Worm (Caenorhabditis elegans) whole organism, L2 larva: Measurements from ENCODE around the gene glo-1.

ENCODE experiments used
- C34F6.9 ChIP-seq: fragments of 150-350 bp; optimal IDR thresholded peaks from 2 replicates; lab custom pipeline; 2014; ENCODE audit warnings: missing biosample characterization, missing genetic modification characterization
- F13H6.1 ChIP-seq: sonication (generic microtip); optimal IDR thresholded peaks from 2 replicates; lab custom pipeline; 2016; ENCODE audit warnings: missing genetic modification characterization, missing compliant biosample characterization
- R02D3.7 ChIP-seq: fragments of 150-350 bp; optimal IDR thresholded peaks from 2 replicates; lab custom pipeline; 2014; ENCODE audit warnings: missing biosample characterization, missing genetic modification characterization
- Y55F3AM.14 ChIP-seq: fragments of 200-800 bp; sonication (Bioruptor generic); optimal IDR thresholded peaks from 2 replicates; lab custom pipeline; 2018; ENCODE audit warnings: mild to moderate bottlenecking, missing genetic modification characterization, missing compliant biosample characterization
- ZK546.5 ChIP-seq: sonication (generic microtip); optimal IDR thresholded peaks from 2 replicates; lab custom pipeline; 2017; ENCODE audit warnings: missing biosample characterization, missing genetic modification characterization
- alr-1 ChIP-seq: fragments of 150-350 bp; optimal IDR thresholded peaks from 2 replicates; lab custom pipeline; 2014; ENCODE audit warnings: missing biosample characterization, missing genetic modification characterization
- aly-2 ChIP-seq: fragments of 150-350 bp; optimal IDR thresholded peaks from 2 replicates; lab custom pipeline; 2014; ENCODE audit warnings: missing biosample characterization, missing genetic modification characterization
- ama-1 ChIP-seq: fragments of 150-350 bp; optimal IDR thresholded peaks from 2 replicates; lab custom pipeline; 2018; ENCODE audit warnings: inconsistent platforms
- blmp-1 ChIP-seq: sonication (generic microtip); optimal IDR thresholded peaks from 2 replicates; lab custom pipeline; 2017; ENCODE audit warnings: missing genetic modification characterization, mild to moderate bottlenecking, missing compliant biosample characterization, antibody characterized with exemption, moderate library complexity; ENCODE audit not compliant: insufficient read depth
- ceh-16 ChIP-seq: fragments of 150-350 bp; optimal IDR thresholded peaks from 2 replicates; lab custom pipeline; 2014; ENCODE audit warnings: missing biosample characterization, missing genetic modification characterization
- ceh-82 ChIP-seq: fragments of 150-350 bp; optimal IDR thresholded peaks from 2 replicates; lab custom pipeline; 2014; ENCODE audit warnings: missing biosample characterization, missing genetic modification characterization
- crh-2 ChIP-seq: sonication (generic microtip); optimal IDR thresholded peaks from 2 replicates; lab custom pipeline; 2017; ENCODE audit warnings: missing biosample characterization, missing genetic modification characterization
- dmd-4 ChIP-seq: sonication (generic microtip); optimal IDR thresholded peaks from 2 replicates; lab custom pipeline; 2017; ENCODE audit warnings: missing biosample characterization, missing genetic modification characterization
- egl-27 ChIP-seq: sonication (generic microtip); optimal IDR thresholded peaks from 3 replicates; lab custom pipeline; 2017; ENCODE audit warnings: missing biosample characterization, missing genetic modification reagents, missing genetic modification characterization
- elt-1 ChIP-seq: fragments of 150-350 bp; optimal IDR thresholded peaks from 2 replicates; lab custom pipeline; 2014; ENCODE audit warnings: missing biosample characterization, missing genetic modification characterization
- elt-3 ChIP-seq: sonication (generic microtip); optimal IDR thresholded peaks from 2 replicates; lab custom pipeline; 2017; ENCODE audit warnings: missing biosample characterization, missing genetic modification characterization
- fos-1 ChIP-seq: fragments of 150-350 bp; optimal IDR thresholded peaks from 2 replicates; lab custom pipeline; 2014; ENCODE audit warnings: missing biosample characterization, missing genetic modification characterization
- gmeb-1 ChIP-seq: fragments of 150-350 bp; optimal IDR thresholded peaks from 2 replicates; lab custom pipeline; 2014; ENCODE audit warnings: missing biosample characterization, missing genetic modification characterization
- lin-11 ChIP-seq: fragments of 150-350 bp; sonication (generic microtip); optimal IDR thresholded peaks from 2 replicates; lab custom pipeline; 2014; ENCODE audit warnings: missing biosample characterization, missing genetic modification characterization, inconsistent platforms, mixed read lengths
- lin-13 ChIP-seq: fragments of 150-350 bp; optimal IDR thresholded peaks from 2 replicates; lab custom pipeline; 2014; ENCODE audit warnings: missing biosample characterization, missing genetic modification reagents, missing genetic modification characterization
- lin-39 ChIP-seq: fragments of 150-350 bp; optimal IDR thresholded peaks from 2 replicates; lab custom pipeline; 2014; ENCODE audit warnings: missing biosample characterization, missing genetic modification reagents, missing genetic modification characterization
- lsy-2 ChIP-seq, 2 experiments: fragments of 150-350 bp in 1 of 2; sonication (generic microtip) in 1 of 2; optimal IDR thresholded peaks; 2 replicates each; lab custom pipeline; 2014 to 2017; ENCODE audit warnings: missing biosample characterization in 2 of 2, missing genetic modification characterization in 2 of 2
- mab-5 ChIP-seq: fragments of 150-350 bp; optimal IDR thresholded peaks from 2 replicates; lab custom pipeline; 2014; ENCODE audit warnings: missing biosample characterization, missing genetic modification characterization
- mbf-1 ChIP-seq: sonication (generic microtip); optimal IDR thresholded peaks from 2 replicates; lab custom pipeline; 2017; ENCODE audit warnings: missing biosample characterization, missing genetic modification characterization
- mdl-1 ChIP-seq, 2 experiments: fragments of 150-350 bp in 1 of 2; sonication (generic microtip) in 1 of 2; optimal IDR thresholded peaks; 2 replicates each; lab custom pipeline; 2017; ENCODE audit warnings: missing biosample characterization in 2 of 2, missing genetic modification characterization in 2 of 2
- nhr-10 ChIP-seq: sonication (generic microtip); optimal IDR thresholded peaks from 2 replicates; lab custom pipeline; 2017; ENCODE audit warnings: missing biosample characterization, missing genetic modification characterization
- nhr-11 ChIP-seq: fragments of 150-350 bp; optimal IDR thresholded peaks from 2 replicates; lab custom pipeline; 2014; ENCODE audit warnings: missing biosample characterization, missing genetic modification characterization
- nhr-12 ChIP-seq: fragments of 150-350 bp; optimal IDR thresholded peaks from 2 replicates; lab custom pipeline; 2014; ENCODE audit warnings: missing biosample characterization, missing genetic modification characterization
- nhr-129 ChIP-seq: fragments of 150-350 bp; optimal IDR thresholded peaks from 2 replicates; lab custom pipeline; 2014; ENCODE audit warnings: missing biosample characterization, missing genetic modification characterization
- nhr-21 ChIP-seq: fragments of 150-350 bp; optimal IDR thresholded peaks from 2 replicates; lab custom pipeline; 2014; ENCODE audit warnings: missing biosample characterization, missing genetic modification characterization
- nhr-23 ChIP-seq: fragments of 150-350 bp; optimal IDR thresholded peaks from 2 replicates; lab custom pipeline; 2014; ENCODE audit warnings: missing biosample characterization, missing genetic modification reagents, missing genetic modification characterization
- nhr-237 ChIP-seq: fragments of 150-350 bp; optimal IDR thresholded peaks from 2 replicates; lab custom pipeline; 2014; ENCODE audit warnings: missing biosample characterization, missing genetic modification characterization
- nhr-25 ChIP-seq: fragments of 150-350 bp; sonication (generic microtip); optimal IDR thresholded peaks from 3 replicates; lab custom pipeline; 2014; ENCODE audit warnings: missing biosample characterization, missing genetic modification characterization
- nhr-6 ChIP-seq: fragments of 150-350 bp; optimal IDR thresholded peaks from 2 replicates; lab custom pipeline; 2014; ENCODE audit warnings: missing biosample characterization, missing genetic modification characterization
- nhr-77 ChIP-seq: fragments of 150-350 bp; optimal IDR thresholded peaks from 2 replicates; lab custom pipeline; 2014; ENCODE audit warnings: missing biosample characterization, missing genetic modification characterization
- peb-1 ChIP-seq: fragments of 150-350 bp; optimal IDR thresholded peaks from 2 replicates; lab custom pipeline; 2014; ENCODE audit warnings: missing biosample characterization, missing genetic modification characterization
- sem-4 ChIP-seq: fragments of 150-350 bp; optimal IDR thresholded peaks from 2 replicates; lab custom pipeline; 2014; ENCODE audit warnings: missing biosample characterization, missing genetic modification reagents, missing genetic modification characterization
- skn-1 ChIP-seq: sonication (generic microtip); optimal IDR thresholded peaks from 2 replicates; lab custom pipeline; 2017; ENCODE audit warnings: missing biosample characterization, missing genetic modification characterization
- sma-3 ChIP-seq: sonication (generic microtip); optimal IDR thresholded peaks from 2 replicates; lab custom pipeline; 2016; ENCODE audit warnings: missing genetic modification reagents, missing genetic modification characterization, missing compliant biosample characterization
- sma-9 ChIP-seq, 2 experiments: fragments of 150-350 bp in 1 of 2; sonication (generic microtip) in 1 of 2; optimal IDR thresholded peaks; 2 replicates each; lab custom pipeline; 2014 to 2016; ENCODE audit warnings: missing genetic modification characterization in 2 of 2, mild to moderate bottlenecking in 1 of 2, missing biosample characterization in 1 of 2, missing compliant biosample characterization in 1 of 2, missing genetic modification reagents in 1 of 2, moderate library complexity in 1 of 2
- snpc-4 ChIP-seq: fragments of 150-350 bp; optimal IDR thresholded peaks from 2 replicates; lab custom pipeline; 2014; ENCODE audit warnings: missing biosample characterization, missing genetic modification characterization
- unc-39 ChIP-seq: fragments of 150-350 bp; optimal IDR thresholded peaks from 2 replicates; lab custom pipeline; 2014; ENCODE audit warnings: missing biosample characterization, missing genetic modification characterization
- unc-55 ChIP-seq: fragments of 150-350 bp; sonication (generic microtip); optimal IDR thresholded peaks from 3 replicates; lab custom pipeline; 2014; ENCODE audit warnings: missing biosample characterization, missing genetic modification reagents, missing genetic modification characterization
- unc-62 ChIP-seq: fragments of 150-350 bp; optimal IDR thresholded peaks from 2 replicates; lab custom pipeline; 2014; ENCODE audit warnings: missing biosample characterization, missing genetic modification reagents, missing genetic modification characterization
- zag-1 ChIP-seq: fragments of 150-350 bp; optimal IDR thresholded peaks from 2 replicates; lab custom pipeline; 2014; ENCODE audit warnings: missing biosample characterization, missing genetic modification characterization
- ztf-1 ChIP-seq: fragments of 200-800 bp; sonication (Bioruptor generic); conservative IDR thresholded peaks from 2 replicates; pipeline ENCODE4 v1.3.6; 2022; ENCODE audit warnings: missing genetic modification characterization, missing compliant biosample characterization
- ztf-11 ChIP-seq: sonication (generic microtip); optimal IDR thresholded peaks from 2 replicates; lab custom pipeline; 2017; ENCODE audit warnings: missing biosample characterization, missing genetic modification characterization
- ztf-4 ChIP-seq: fragments of 150-350 bp; optimal IDR thresholded peaks from 2 replicates; lab custom pipeline; 2014; ENCODE audit warnings: missing biosample characterization, missing genetic modification characterization

The glo-1 gene

ce11 chrX:9905840-9906239 is 23.8 kb upstream of the glo-1 start, which contains the start of gene F21G4.5:
TSS of gene F21G4.5 (plus strand) at chrX:9906140.
- TF ChIP-seq unc-62 (no peak), C34F6.9 (no peak), nhr-10 (tag; lab: Kevin White, UChicago) (no peak), elt-1 (tag; lab: Kevin White, UChicago) (no peak), sma-9 (GFP tag; optimal IDR thresholded peaks at IDR 0.05; lab: Kevin White, UChicago) (no peak), sma-9 (tag; optimal IDR thresholded peaks at IDR 0.05; lab: Kevin White, UChicago) (no peak), ama-1 (no peak), ceh-16 (tag; lab: Kevin White, UChicago) (no peak), egl-27 (tag; lab: Kevin White, UChicago) (no peak), sem-4 (no peak), lsy-2 (tag; optimal IDR thresholded peaks at IDR 0.05; lab: Kevin White, UChicago) (no peak), nhr-12 (tag; lab: Kevin White, UChicago) (no peak), fos-1 (tag; lab: Kevin White, UChicago) (no peak), nhr-237 (tag; lab: Kevin White, UChicago) (no peak), zag-1 (tag; lab: Kevin White, UChicago) (no peak), ZK546.5 (tag; lab: Kevin White, UChicago) (no peak)

DNA sequence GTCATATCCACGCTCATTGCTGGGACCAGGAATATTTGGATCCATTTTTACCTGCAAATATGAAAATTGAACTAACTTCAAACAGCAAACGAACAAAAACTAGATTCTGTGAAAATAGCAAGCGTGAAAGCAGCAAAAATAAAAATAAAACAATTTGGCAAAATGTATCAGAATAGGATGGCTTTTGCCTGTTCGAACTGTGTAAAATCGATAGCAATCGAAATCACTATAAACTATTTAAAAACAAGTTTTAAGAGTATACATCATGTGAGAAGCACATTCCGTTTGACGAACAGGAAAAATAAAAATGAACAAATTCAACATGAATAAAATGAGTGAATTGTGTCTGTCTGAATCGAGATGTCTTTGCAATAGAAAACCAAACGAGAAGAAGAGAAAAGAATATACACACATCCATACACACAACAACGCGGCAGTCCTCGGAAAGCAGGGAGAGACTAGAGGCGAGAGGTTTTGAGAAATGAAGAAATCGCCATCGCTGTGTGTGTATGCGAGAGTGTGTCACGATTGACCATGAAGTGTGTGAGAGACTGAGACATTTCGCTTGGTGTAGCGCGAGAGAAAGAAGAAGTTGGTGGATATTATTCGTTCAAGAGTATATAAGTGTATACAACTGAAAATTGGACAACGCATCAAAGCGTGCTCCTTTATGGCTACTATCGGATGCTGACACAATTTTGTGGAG is 17.6 kb upstream of the glo-1 start, which contains the start of gene phf-34:
Gene phf-34 (minus strand): TSS at position 51 of the 706 bp plus-strand sequence.
- TF ChIP-seq ceh-82 = no peak
- no peak for TF ChIP-seq lin-39
- no peak for TF ChIP-seq nhr-237 (tag; lab: Kevin White, UChicago)
- no peak for TF ChIP-seq nhr-77 (tag; lab: Kevin White, UChicago)
- peak; percentile 76 for TF ChIP-seq unc-55 (GFP tag; lab: Kevin White, UChicago)
- no peak for TF ChIP-seq sem-4
- TF ChIP-seq ama-1 = no peak
- TF ChIP-seq ceh-16 (tag; lab: Kevin White, UChicago) = no peak
- no peak for TF ChIP-seq elt-3 (tag; lab: Kevin White, UChicago)
- no peak for TF ChIP-seq mbf-1 (tag; lab: Kevin White, UChicago)
- TF ChIP-seq nhr-12 (tag; lab: Kevin White, UChicago) = no peak
- TF ChIP-seq gmeb-1 = no peak
- no peak for TF ChIP-seq ztf-4 (tag; lab: Kevin White, UChicago)
- TF ChIP-seq blmp-1 (tag; lab: Kevin White, UChicago) = no peak
- TF ChIP-seq lin-11 (tag; lab: Kevin White, UChicago) = peak; percentile 9
- TF ChIP-seq ZK546.5 (tag; lab: Kevin White, UChicago) = no peak
- peak; percentile 65 for TF ChIP-seq C34F6.9
- TF ChIP-seq egl-27 (tag; lab: Kevin White, UChicago) = no peak
- TF ChIP-seq crh-2 (tag; lab: Kevin White, UChicago) = peak; percentile 67
- TF ChIP-seq F13H6.1 (tag; lab: Kevin White, UChicago) = peak; percentile 71
- no peak for TF ChIP-seq ztf-1 (GFP tag; lab: Robert Waterston, UW)
- TF ChIP-seq dmd-4 (tag; lab: Kevin White, UChicago) = no peak
- peak; percentile 35 for TF ChIP-seq sma-9 (GFP tag; optimal IDR thresholded peaks at IDR 0.05; lab: Kevin White, UChicago)
- no peak for TF ChIP-seq sma-9 (tag; optimal IDR thresholded peaks at IDR 0.05; lab: Kevin White, UChicago)
- TF ChIP-seq nhr-129 = peak; percentile 84
- TF ChIP-seq nhr-10 (tag; lab: Kevin White, UChicago) = no peak
- TF ChIP-seq skn-1 (tag; lab: Kevin White, UChicago) = no peak
- TF ChIP-seq alr-1 = no peak
- TF ChIP-seq snpc-4 (tag; lab: Kevin White, UChicago) = no peak
- peak in 1 of 2 experiments; percentile 58 for TF ChIP-seq lsy-2 (tag; optimal IDR thresholded peaks at IDR 0.05; lab: Kevin White, UChicago)
- peak; percentile 49 for TF ChIP-seq nhr-25
- peak; percentile 33 for TF ChIP-seq fos-1 (tag; lab: Kevin White, UChicago)
- peak; percentile 37 for TF ChIP-seq lin-13 (GFP tag; lab: Kevin White, UChicago)
- TF ChIP-seq mab-5 (tag; lab: Kevin White, UChicago) = peak; percentile 12
- no peak for TF ChIP-seq unc-62
- no peak for TF ChIP-seq elt-1 (tag; lab: Kevin White, UChicago)
- TF ChIP-seq R02D3.7 = no peak
- TF ChIP-seq nhr-23 (tag; lab: Kevin White, UChicago) = no peak
- peak; percentile 66 for TF ChIP-seq zag-1 (tag; lab: Kevin White, UChicago)
- TF ChIP-seq unc-39 (tag; lab: Kevin White, UChicago) = no peak
- TF ChIP-seq Y55F3AM.14 (GFP tag; lab: Kevin White, UChicago) = no peak
- no peak for TF ChIP-seq nhr-6 (tag; lab: Kevin White, UChicago)
- no peak for TF ChIP-seq sma-3
- TF ChIP-seq aly-2 (tag; lab: Kevin White, UChicago) = no peak
- no peak for TF ChIP-seq peb-1 (tag; lab: Kevin White, UChicago)
- TF ChIP-seq nhr-21 (tag; lab: Kevin White, UChicago) = peak; percentile 17
- no peak for TF ChIP-seq ztf-11 (tag; lab: Kevin White, UChicago)
- peak in 1 of 2 experiments; percentile 17 for TF ChIP-seq mdl-1 (tag; optimal IDR thresholded peaks at IDR 0.05; lab: Kevin White, UChicago)
- no peak for TF ChIP-seq nhr-11 (tag; lab: Kevin White, UChicago)
